Fruit fly (Drosophila melanogaster) whole organism, embryonic: ENCODE measurements around the gene CG1575.

Source experiments
- B-H2 ChIP-seq: fragments of 200-800 bp; sonication (Bioruptor generic); optimal IDR thresholded peaks from 2 replicates; lab custom pipeline; 2018; ENCODE audit warnings: missing biosample characterization, mild to moderate bottlenecking, missing genetic modification characterization
- BEAF-32 ChIP-seq: fragments of 200-800 bp; sonication (Bioruptor generic); optimal IDR thresholded peaks from 3 replicates; lab custom pipeline; 2017; ENCODE audit warnings: missing biosample characterization, missing genetic modification characterization, mild to moderate bottlenecking, moderate library complexity, missing genetic modification reagents
- Bdp1 ChIP-seq: fragments of 200-800 bp; sonication (Bioruptor generic); optimal IDR thresholded peaks from 3 replicates; lab custom pipeline; 2016; ENCODE audit warnings: missing biosample characterization, missing genetic modification characterization
- Bteb2 ChIP-seq: fragments of 200-800 bp; sonication (Bioruptor generic); optimal IDR thresholded peaks from 2 replicates; lab custom pipeline; 2016; ENCODE audit warnings: missing biosample characterization, missing genetic modification characterization
- CG1024 ChIP-seq: fragments of 200-800 bp; sonication (Bioruptor generic); IDR thresholded peaks from 2 replicates; pipeline ENCODE4 v1.3.6; 2022; ENCODE audit warnings: missing biosample characterization, missing genetic modification characterization
- CG10274 ChIP-seq: fragments of 200-800 bp; sonication (Bioruptor generic); optimal IDR thresholded peaks from 3 replicates; lab custom pipeline; 2017; ENCODE audit warnings: missing biosample characterization, mild to moderate bottlenecking, missing genetic modification characterization
- CG10366 ChIP-seq: fragments of 200-800 bp; sonication (Bioruptor generic); IDR thresholded peaks from 2 replicates; pipeline ENCODE4 v1.3.6; 2022; ENCODE audit warnings: missing biosample characterization, missing genetic modification characterization
- CG11456 ChIP-seq: fragments of 200-800 bp; sonication (Bioruptor generic); IDR thresholded peaks from 3 replicates; pipeline ENCODE4 v1.3.6; 2022; ENCODE audit warnings: missing biosample characterization, missing genetic modification characterization
- CG11504 ChIP-seq: fragments of 200-800 bp; sonication (Bioruptor generic); optimal IDR thresholded peaks from 3 replicates; lab custom pipeline; 2019; ENCODE audit warnings: missing biosample characterization, mild to moderate bottlenecking, missing genetic modification characterization, moderate library complexity
- CG1233 ChIP-seq: fragments of 200-800 bp; sonication (Bioruptor generic); optimal IDR thresholded peaks from 4 replicates; lab custom pipeline; 2018; ENCODE audit warnings: missing biosample characterization, mild to moderate bottlenecking, missing genetic modification characterization
- CG13894 ChIP-seq: fragments of 200-800 bp; sonication (Bioruptor generic); optimal IDR thresholded peaks from 3 replicates; lab custom pipeline; 2018; ENCODE audit warnings: missing biosample characterization, mild to moderate bottlenecking, missing genetic modification characterization, moderate library complexity
- CG18011 ChIP-seq: fragments of 200-800 bp; sonication (Bioruptor generic); optimal IDR thresholded peaks from 2 replicates; lab custom pipeline; 2017; ENCODE audit warnings: missing biosample characterization, missing genetic modification characterization, mild to moderate bottlenecking, moderate library complexity, missing genotype
- CG31365 ChIP-seq: fragments of 200-800 bp; sonication (Bioruptor generic); optimal IDR thresholded peaks from 2 replicates; lab custom pipeline; 2018; ENCODE audit warnings: missing biosample characterization, mild to moderate bottlenecking, missing genetic modification characterization
- CG32767 ChIP-seq: fragments of 200-800 bp; sonication (Bioruptor generic); IDR thresholded peaks from 2 replicates; pipeline ENCODE4 v1.3.6; 2022; ENCODE audit warnings: missing biosample characterization, missing genetic modification characterization
- CG32772 ChIP-seq: fragments of 200-800 bp; sonication (Bioruptor generic); IDR thresholded peaks from 2 replicates; pipeline ENCODE4 v1.3.6; 2022; ENCODE audit warnings: missing biosample characterization, missing genetic modification characterization
- CG43689 ChIP-seq: fragments of 200-800 bp; sonication (Bioruptor generic); IDR thresholded peaks from 2 replicates; pipeline ENCODE4 v1.3.6; 2022; ENCODE audit warnings: missing biosample characterization, missing genetic modification characterization
- CG4424 ChIP-seq: fragments of 200-800 bp; sonication (Bioruptor generic); optimal IDR thresholded peaks from 3 replicates; lab custom pipeline; 2016; ENCODE audit warnings: missing biosample characterization, missing genetic modification characterization
- CG5180 ChIP-seq: fragments of 200-800 bp; sonication (Bioruptor generic); optimal IDR thresholded peaks from 3 replicates; lab custom pipeline; 2017; ENCODE audit warnings: missing biosample characterization, missing genetic modification characterization, mild to moderate bottlenecking, moderate library complexity, missing genetic modification reagents
- CG6175 ChIP-seq: fragments of 200-800 bp; sonication (Bioruptor generic); IDR thresholded peaks from 3 replicates; pipeline ENCODE4 v1.3.6; 2022; ENCODE audit warnings: missing biosample characterization, missing genetic modification characterization
- CG6683 ChIP-seq: fragments of 200-800 bp; sonication (Bioruptor generic); optimal IDR thresholded peaks from 2 replicates; lab custom pipeline; 2017; ENCODE audit warnings: missing biosample characterization, mild to moderate bottlenecking, missing genetic modification characterization, missing genetic modification reagents
- CG7987 ChIP-seq: fragments of 200-800 bp; sonication (Bioruptor generic); optimal IDR thresholded peaks from 2 replicates; lab custom pipeline; 2018; ENCODE audit warnings: missing biosample characterization, mild to moderate bottlenecking, missing genetic modification characterization, moderate library complexity
- CG9797 ChIP-seq: fragments of 200-800 bp; sonication (Bioruptor generic); optimal IDR thresholded peaks from 3 replicates; lab custom pipeline; 2018; ENCODE audit warnings: missing biosample characterization, mild to moderate bottlenecking, missing genetic modification characterization
- CG9932 ChIP-seq: fragments of 200-800 bp; sonication (Bioruptor generic); IDR thresholded peaks from 2 replicates; pipeline ENCODE4 v1.3.6; 2022; ENCODE audit warnings: missing biosample characterization, missing genetic modification characterization
- Chrac-16 ChIP-seq: fragments of 200-800 bp; sonication (Bioruptor generic); optimal IDR thresholded peaks from 3 replicates; lab custom pipeline; 2016; ENCODE audit warnings: missing biosample characterization, missing genetic modification characterization
- Dip3 ChIP-seq: fragments of 200-800 bp; sonication (Bioruptor generic); optimal IDR thresholded peaks from 3 replicates; lab custom pipeline; 2016; ENCODE audit warnings: missing biosample characterization, missing genetic modification characterization
- H15 ChIP-seq: fragments of 200-800 bp; sonication (Bioruptor generic); IDR thresholded peaks from 3 replicates; pipeline ENCODE4 v1.3.6; 2022; ENCODE audit warnings: missing biosample characterization, missing genetic modification characterization
- Hey ChIP-seq: fragments of 200-800 bp; sonication (Bioruptor generic); optimal IDR thresholded peaks from 3 replicates; lab custom pipeline; 2018; ENCODE audit warnings: missing biosample characterization, mild to moderate bottlenecking, missing genetic modification characterization
- MTF-1 ChIP-seq: fragments of 200-800 bp; sonication (Bioruptor generic); optimal IDR thresholded peaks from 2 replicates; lab custom pipeline; 2018; ENCODE audit warnings: missing biosample characterization, mild to moderate bottlenecking, missing genetic modification characterization, borderline replicate concordance
- Max ChIP-seq: fragments of 200-800 bp; sonication (Bioruptor generic); optimal IDR thresholded peaks from 2 replicates; lab custom pipeline; 2016; ENCODE audit warnings: missing biosample characterization, mild to moderate bottlenecking, missing genetic modification characterization
- Med ChIP-seq: fragments of 200-800 bp; sonication (Bioruptor generic); peaks from one replicate; lab custom pipeline; 2016; ENCODE audit warnings: missing biosample characterization, missing genetic modification characterization, mild to moderate bottlenecking, inconsistent platforms, moderate library complexity
- NC2α ChIP-seq: fragments of 200-800 bp; sonication (Bioruptor generic); optimal IDR thresholded peaks from 2 replicates; lab custom pipeline; 2016; ENCODE audit warnings: missing biosample characterization, missing genetic modification characterization
- Nf-YC ChIP-seq: fragments of 200-800 bp; optimal IDR thresholded peaks from 3 replicates; lab custom pipeline; 2019; ENCODE audit warnings: missing biosample characterization, mild to moderate bottlenecking, missing genetic modification characterization, moderate library complexity
- Ptx1 ChIP-seq: fragments of 200-800 bp; sonication (Bioruptor generic); IDR thresholded peaks from 2 replicates; pipeline ENCODE4 v1.3.6; 2022; ENCODE audit warnings: missing biosample characterization, missing genetic modification characterization
- Sry-β ChIP-seq: fragments of 200-800 bp; sonication (Bioruptor generic); optimal IDR thresholded peaks from 2 replicates; lab custom pipeline; 2018; ENCODE audit warnings: missing biosample characterization, mild to moderate bottlenecking, missing genetic modification characterization, moderate library complexity
- az2 ChIP-seq: fragments of 200-800 bp; sonication (Bioruptor generic); optimal IDR thresholded peaks from 3 replicates; lab custom pipeline; 2016; ENCODE audit warnings: missing biosample characterization, missing genetic modification characterization
- bowl ChIP-seq: fragments of 200-800 bp; sonication (Bioruptor generic); IDR thresholded peaks from 2 replicates; pipeline ENCODE4 v1.3.6; 2022; ENCODE audit warnings: missing biosample characterization, missing genetic modification characterization
- caup ChIP-seq: fragments of 200-800 bp; sonication (Bioruptor generic); optimal IDR thresholded peaks from 3 replicates; lab custom pipeline; 2017; ENCODE audit warnings: missing biosample characterization, mild to moderate bottlenecking, missing genetic modification characterization, moderate library complexity; ENCODE audit not compliant: severe bottlenecking
- danr ChIP-seq: fragments of 200-800 bp; sonication (Bioruptor generic); IDR thresholded peaks from 2 replicates; pipeline ENCODE4 v1.3.6; 2022; ENCODE audit warnings: missing biosample characterization, missing genetic modification characterization
- dimm ChIP-seq: fragments of 200-800 bp; sonication (Bioruptor generic); IDR thresholded peaks from 2 replicates; pipeline ENCODE4 v1.3.6; 2022; ENCODE audit warnings: missing biosample characterization, missing genetic modification characterization
- fd96Cb ChIP-seq: fragments of 200-800 bp; sonication (Bioruptor generic); optimal IDR thresholded peaks from 2 replicates; lab custom pipeline; 2018; ENCODE audit warnings: missing biosample characterization, mild to moderate bottlenecking, missing genetic modification characterization, moderate library complexity
- ken ChIP-seq: fragments of 200-800 bp; sonication (Bioruptor generic); IDR thresholded peaks from 3 replicates; pipeline ENCODE4 v1.3.6; 2022; ENCODE audit warnings: missing biosample characterization, missing genetic modification characterization
- knrl ChIP-seq: fragments of 200-800 bp; sonication (Bioruptor generic); IDR thresholded peaks from 3 replicates; pipeline ENCODE4 v1.3.6; 2022; ENCODE audit warnings: missing biosample characterization, missing genetic modification characterization; ENCODE audit not compliant: partially characterized antibody
- lmd ChIP-seq: fragments of 200-800 bp; sonication (Bioruptor generic); IDR thresholded peaks from 2 replicates; pipeline ENCODE4 v1.3.6; 2022; ENCODE audit warnings: missing biosample characterization, missing genetic modification characterization
- luna ChIP-seq: fragments of 200-800 bp; sonication (Bioruptor generic); optimal IDR thresholded peaks from 2 replicates; lab custom pipeline; 2016; ENCODE audit warnings: missing biosample characterization, missing genetic modification characterization
- mam ChIP-seq: fragments of 200-800 bp; sonication (Bioruptor generic); optimal IDR thresholded peaks from 3 replicates; lab custom pipeline; 2016; ENCODE audit warnings: missing biosample characterization, missing genetic modification characterization
- nmo ChIP-seq: fragments of 200-800 bp; sonication (Bioruptor generic); optimal IDR thresholded peaks from 2 replicates; lab custom pipeline; 2018; ENCODE audit warnings: missing biosample characterization, mild to moderate bottlenecking, missing genetic modification characterization, moderate library complexity
- odd ChIP-seq: fragments of 200-800 bp; sonication (Bioruptor generic); optimal IDR thresholded peaks from 2 replicates; lab custom pipeline; 2017; ENCODE audit warnings: missing biosample characterization, mild to moderate bottlenecking, missing genetic modification characterization
- psq ChIP-seq: fragments of 200-800 bp; sonication (Bioruptor generic); optimal IDR thresholded peaks from 2 replicates; lab custom pipeline; 2017; ENCODE audit warnings: missing biosample characterization, missing genetic modification characterization
- slp2 ChIP-seq: fragments of 200-800 bp; sonication (Bioruptor generic); optimal IDR thresholded peaks from 2 replicates; lab custom pipeline; 2016; ENCODE audit warnings: missing biosample characterization, missing genetic modification characterization
- tin ChIP-seq: fragments of 200-800 bp; sonication (Bioruptor generic); optimal IDR thresholded peaks from 3 replicates; lab custom pipeline; 2016; ENCODE audit warnings: missing biosample characterization, missing genetic modification characterization
- yki ChIP-seq: fragments of >200 bp; optimal IDR thresholded peaks from 3 replicates; lab custom pipeline; 2018
- zfh2 ChIP-seq: fragments of 200-800 bp; sonication (Bioruptor generic); optimal IDR thresholded peaks from 2 replicates; lab custom pipeline; 2016; ENCODE audit warnings: missing biosample characterization, missing genetic modification characterization

The CG1575 gene

dm6 chrX:8125224-8125649 lies 8.4 kb downstream of the CG1575 start (continued):
- TF ChIP-seq Bteb2: no peak
- TF ChIP-seq CG31365 (tag; lab: Kevin White, UChicago): no peak
- TF ChIP-seq Chrac-16 (GFP tag; lab: Kevin White, UChicago): no peak
- no peak for TF ChIP-seq CG7987 (GFP tag; lab: Kevin White, UChicago)
- peak; percentile 45; the same call in 1 of the 2 replicates for TF ChIP-seq lmd (GFP tag; lab: Robert Waterston, UW)
- peak; percentile 11 for TF ChIP-seq CG5180 (GFP tag; lab: Kevin White, UChicago)
- no peak for TF ChIP-seq CG1024
- TF ChIP-seq Ptx1 (GFP tag; lab: Robert Waterston, UW): peak; percentile 72
- peak; percentile 8 for TF ChIP-seq Max (GFP tag; lab: Kevin White, UChicago)
- TF ChIP-seq az2: peak; percentile 47
- no peak for TF ChIP-seq NC2α
- no peak for TF ChIP-seq knrl (GFP tag; lab: Robert Waterston, UW)
- no peak for TF ChIP-seq CG18011 (GFP tag; lab: Kevin White, UChicago)
- peak; percentile 39; the same call in 1 of the 2 replicates for TF ChIP-seq dimm
- peak; percentile 33 for TF ChIP-seq odd
- TF ChIP-seq luna (GFP tag; lab: Kevin White, UChicago): no peak
- TF ChIP-seq CG6683: no peak
- no peak for TF ChIP-seq bowl
- TF ChIP-seq CG4424 (GFP tag; lab: Kevin White, UChicago): peak; percentile 63
- no peak for TF ChIP-seq CG10274 (GFP tag; lab: Kevin White, UChicago)
- peak; percentile 48 for TF ChIP-seq Nf-YC (tag; lab: Kevin White, UChicago)
- no peak for TF ChIP-seq zfh2
- peak; percentile 81 for TF ChIP-seq nmo (GFP tag; lab: Kevin White, UChicago)
- no peak for TF ChIP-seq CG11456
- TF ChIP-seq mam (GFP tag; lab: Kevin White, UChicago): no peak
- no peak for TF ChIP-seq Sry-β (GFP tag; lab: Kevin White, UChicago)
- no peak for TF ChIP-seq yki
- TF ChIP-seq fd96Cb (tag; lab: Kevin White, UChicago): peak; percentile 53
- TF ChIP-seq CG9797 (GFP tag; lab: Kevin White, UChicago): no peak
- TF ChIP-seq Bdp1: no peak
- TF ChIP-seq caup: no peak
- no peak for TF ChIP-seq Hey (tag; lab: Kevin White, UChicago)
- no peak for TF ChIP-seq Dip3 (GFP tag; lab: Kevin White, UChicago)
- TF ChIP-seq CG11504 (tag; lab: Kevin White, UChicago): peak; percentile 82
- TF ChIP-seq tin (GFP tag; lab: Kevin White, UChicago): peak; percentile 49
- peak; percentile 10 for TF ChIP-seq CG1233 (GFP tag; lab: Kevin White, UChicago)
- no peak for TF ChIP-seq danr (GFP tag; lab: Robert Waterston, UW)
- no peak for TF ChIP-seq MTF-1
- peak; percentile 19; the same call in 1 of the 2 replicates for TF ChIP-seq CG10366 (GFP tag; lab: Robert Waterston, UW)
- no peak for TF ChIP-seq CG6175 (GFP tag; lab: Robert Waterston, UW)
- TF ChIP-seq CG32772 (GFP tag; lab: Robert Waterston, UW): 0 out of 2 replicates have a peak, but pooled peaks have one; percentile 32
- TF ChIP-seq ken (GFP tag; lab: Robert Waterston, UW): no peak
- no peak for TF ChIP-seq CG13894 (tag; lab: Kevin White, UChicago)
- TF ChIP-seq slp2: no peak
- no peak for TF ChIP-seq B-H2 (GFP tag; lab: Kevin White, UChicago)
- TF ChIP-seq Med (GFP tag; lab: Kevin White, UChicago): peak; percentile 65
- no peak for TF ChIP-seq psq (GFP tag; lab: Kevin White, UChicago)
- TF ChIP-seq H15 (GFP tag; lab: Robert Waterston, UW): 0 out of 3 replicates have a peak, but pooled peaks have one; percentile 50
- no peak for TF ChIP-seq CG43689 (GFP tag; lab: Robert Waterston, UW)
- TF ChIP-seq BEAF-32 (GFP tag; lab: Kevin White, UChicago): no peak
- TF ChIP-seq CG32767 (GFP tag; lab: Robert Waterston, UW): peak; percentile 43; the same call in 1 of the 2 replicates
- TF ChIP-seq CG9932 (GFP tag; lab: Robert Waterston, UW): no peak
